Fruit fly (Drosophila melanogaster) whole organism, embryonic: ENCODE data around the gene ArfGAP3.

Source experiments
- BtbVII ChIP-seq: fragments of 200-800 bp; sonication (Bioruptor generic); optimal IDR thresholded peaks from 3 replicates; lab custom pipeline; 2017; ENCODE audit warnings: missing biosample characterization, mild to moderate bottlenecking, missing genetic modification characterization
- CG10654 ChIP-seq: fragments of 200-800 bp; sonication (Bioruptor generic); optimal IDR thresholded peaks from 2 replicates; lab custom pipeline; 2016; ENCODE audit warnings: missing biosample characterization, missing genetic modification characterization
- CG11560 ChIP-seq: fragments of 200-800 bp; sonication (Bioruptor generic); IDR thresholded peaks from 3 replicates; pipeline ENCODE4 v1.3.6; 2022; ENCODE audit warnings: missing biosample characterization, missing genetic modification characterization
- CG12155 ChIP-seq: fragments of 200-800 bp; sonication (Bioruptor generic); optimal IDR thresholded peaks from 3 replicates; lab custom pipeline; 2016; ENCODE audit warnings: missing biosample characterization, missing genetic modification characterization
- CG12659 ChIP-seq: fragments of 200-800 bp; sonication (Bioruptor generic); optimal IDR thresholded peaks from 3 replicates; lab custom pipeline; 2017; ENCODE audit warnings: mild to moderate bottlenecking, missing biosample characterization, missing genetic modification reagents, missing genetic modification characterization
- CG1602 ChIP-seq: fragments of 200-800 bp; sonication (Bioruptor generic); optimal IDR thresholded peaks from 3 replicates; lab custom pipeline; 2016; ENCODE audit warnings: missing biosample characterization, missing genetic modification characterization
- CG16813 ChIP-seq: fragments of 200-800 bp; sonication (Bioruptor generic); IDR thresholded peaks from 3 replicates; pipeline ENCODE4 v1.3.6; 2022; ENCODE audit warnings: missing biosample characterization, missing genetic modification characterization; ENCODE audit not compliant: partially characterized antibody
- CG17361 ChIP-seq: fragments of 200-800 bp; sonication (Bioruptor generic); IDR thresholded peaks from 3 replicates; pipeline ENCODE4 v1.3.6; 2022; ENCODE audit warnings: missing biosample characterization, missing genetic modification characterization
- CG17568 ChIP-seq: fragments of 200-800 bp; sonication (Bioruptor generic); optimal IDR thresholded peaks from 2 replicates; lab custom pipeline; 2018; ENCODE audit warnings: missing biosample characterization, mild to moderate bottlenecking, missing genetic modification characterization, moderate library complexity
- CG17912 ChIP-seq: fragments of 200-800 bp; sonication (Bioruptor generic); optimal IDR thresholded peaks from 2 replicates; lab custom pipeline; 2018; ENCODE audit warnings: missing biosample characterization, mild to moderate bottlenecking, missing genetic modification characterization
- CG2116 ChIP-seq: fragments of 200-800 bp; sonication (Bioruptor generic); optimal IDR thresholded peaks from 3 replicates; lab custom pipeline; 2018; ENCODE audit warnings: missing biosample characterization, mild to moderate bottlenecking, missing genetic modification characterization
- CG30020 ChIP-seq: fragments of 200-800 bp; optimal IDR thresholded peaks from 2 replicates; lab custom pipeline; 2019; ENCODE audit warnings: missing biosample characterization, mild to moderate bottlenecking, missing genetic modification characterization, moderate library complexity
- CG31388 ChIP-seq: fragments of 200-800 bp; sonication (Bioruptor generic); optimal IDR thresholded peaks from 2 replicates; lab custom pipeline; 2016; ENCODE audit warnings: missing biosample characterization, missing genetic modification characterization
- CG34422 ChIP-seq: fragments of 200-800 bp; sonication (Bioruptor generic); IDR thresholded peaks from 3 replicates; pipeline ENCODE4 v1.3.6; 2022; ENCODE audit warnings: missing biosample characterization, missing genetic modification characterization
- CG3847 ChIP-seq: fragments of 200-800 bp; sonication (Bioruptor generic); IDR thresholded peaks from 2 replicates; pipeline ENCODE4 v1.3.6; 2022; ENCODE audit warnings: missing biosample characterization, missing genetic modification characterization
- CG4730 ChIP-seq: fragments of 200-800 bp; sonication (Bioruptor generic); IDR thresholded peaks from 2 replicates; pipeline ENCODE4 v1.3.6; 2022; ENCODE audit warnings: missing biosample characterization, missing genetic modification characterization
- CG8359 ChIP-seq: fragments of 200-800 bp; sonication (Bioruptor generic); optimal IDR thresholded peaks from 2 replicates; lab custom pipeline; 2017; ENCODE audit warnings: missing biosample characterization, mild to moderate bottlenecking, missing genetic modification characterization, borderline replicate concordance
- CG8924 ChIP-seq: fragments of 200-800 bp; optimal IDR thresholded peaks from 3 replicates; lab custom pipeline; 2019; ENCODE audit warnings: missing biosample characterization, mild to moderate bottlenecking, missing genetic modification characterization, moderate library complexity
- CG8944 ChIP-seq: fragments of 200-800 bp; sonication (Bioruptor generic); optimal IDR thresholded peaks from 3 replicates; lab custom pipeline; 2016; ENCODE audit warnings: missing biosample characterization, missing genetic modification characterization
- Chrac-16 ChIP-seq: fragments of 200-800 bp; sonication (Bioruptor generic); optimal IDR thresholded peaks from 3 replicates; lab custom pipeline; 2016; ENCODE audit warnings: missing biosample characterization, missing genetic modification characterization
- Dad ChIP-seq: fragments of 200-800 bp; sonication (Bioruptor generic); optimal IDR thresholded peaks from 3 replicates; lab custom pipeline; 2016; ENCODE audit warnings: missing biosample characterization, missing genetic modification characterization
- Dll ChIP-seq: fragments of 200-800 bp; sonication (Bioruptor generic); IDR thresholded peaks from 4 replicates; pipeline ENCODE4 v1.3.6; 2022; ENCODE audit warnings: missing biosample characterization, missing genetic modification characterization; ENCODE audit not compliant: partially characterized antibody
- E2f1 ChIP-seq: fragments of 200-800 bp; sonication (Bioruptor generic); IDR thresholded peaks from 2 replicates; pipeline ENCODE4 v1.3.6; 2022; ENCODE audit warnings: missing biosample characterization, missing genetic modification characterization
- Elba2 ChIP-seq: fragments of 200-800 bp; sonication (Bioruptor generic); optimal IDR thresholded peaks from 3 replicates; lab custom pipeline; 2016; ENCODE audit warnings: missing biosample characterization, missing genetic modification characterization
- H2.0 ChIP-seq: fragments of 200-800 bp; sonication (Bioruptor generic); IDR thresholded peaks from 2 replicates; pipeline ENCODE4 v1.3.6; 2022; ENCODE audit warnings: missing biosample characterization, missing genetic modification characterization
- HLHmδ ChIP-seq: fragments of 200-800 bp; sonication (Bioruptor generic); optimal IDR thresholded peaks from 2 replicates; lab custom pipeline; 2018; ENCODE audit warnings: missing biosample characterization, mild to moderate bottlenecking, missing genetic modification characterization, moderate library complexity
- Lim3 ChIP-seq: fragments of 200-800 bp; sonication (Bioruptor generic); IDR thresholded peaks from 2 replicates; pipeline ENCODE4 v1.3.6; 2022; ENCODE audit warnings: missing biosample characterization, missing genetic modification characterization
- Opbp ChIP-seq: fragments of 200-800 bp; sonication (Bioruptor generic); IDR thresholded peaks from 3 replicates; pipeline ENCODE4 v1.3.6; 2022; ENCODE audit warnings: missing biosample characterization, missing genetic modification characterization; ENCODE audit not compliant: partially characterized antibody
- abd-A ChIP-seq: fragments of 200-800 bp; sonication (Bioruptor generic); optimal IDR thresholded peaks from 3 replicates; lab custom pipeline; 2019; ENCODE audit warnings: missing biosample characterization, mild to moderate bottlenecking, missing genetic modification characterization, moderate library complexity
- amos ChIP-seq: fragments of 200-800 bp; sonication (Bioruptor generic); IDR thresholded peaks from 2 replicates; pipeline ENCODE4 v1.3.6; 2022; ENCODE audit warnings: missing biosample characterization, missing genetic modification characterization; ENCODE audit not compliant: partially characterized antibody
- ash1 ChIP-seq: fragments of 200-800 bp; sonication (Bioruptor generic); optimal IDR thresholded peaks from 2 replicates; lab custom pipeline; 2018; ENCODE audit warnings: missing biosample characterization, mild to moderate bottlenecking, missing genetic modification characterization
- bcd ChIP-seq: fragments of 200-800 bp; sonication (Bioruptor generic); optimal IDR thresholded peaks from 2 replicates; lab custom pipeline; 2017; ENCODE audit warnings: missing biosample characterization, mild to moderate bottlenecking, missing genetic modification characterization
- cwo ChIP-seq: fragments of 200-800 bp; sonication (Bioruptor generic); optimal IDR thresholded peaks from 3 replicates; lab custom pipeline; 2017; ENCODE audit warnings: missing biosample characterization, missing genetic modification characterization, mild to moderate bottlenecking, moderate library complexity, missing genetic modification reagents
- dan ChIP-seq: fragments of 200-800 bp; sonication (Bioruptor generic); IDR thresholded peaks from 2 replicates; pipeline ENCODE4 v1.3.6; 2022; ENCODE audit warnings: missing biosample characterization, missing genetic modification characterization
- dati ChIP-seq: fragments of 200-800 bp; sonication (Bioruptor generic); IDR thresholded peaks from 2 replicates; pipeline ENCODE4 v1.3.6; 2022; ENCODE audit warnings: missing biosample characterization, missing genetic modification characterization
- dimm ChIP-seq: fragments of 200-800 bp; sonication (Bioruptor generic); IDR thresholded peaks from 2 replicates; pipeline ENCODE4 v1.3.6; 2022; ENCODE audit warnings: missing biosample characterization, missing genetic modification characterization
- dysf ChIP-seq: fragments of 200-800 bp; sonication (Bioruptor generic); IDR thresholded peaks from 3 replicates; pipeline ENCODE4 v1.3.6; 2022; ENCODE audit warnings: missing biosample characterization, missing genetic modification characterization
- en ChIP-seq: fragments of 200-800 bp; sonication (Bioruptor generic); optimal IDR thresholded peaks from 2 replicates; lab custom pipeline; 2016; ENCODE audit warnings: missing biosample characterization, missing genetic modification characterization
- eve ChIP-seq, 2 experiments: fragments of >200 bp; optimal IDR thresholded peaks; 2 replicates each; lab custom pipeline; 2017; ENCODE audit warnings: missing biosample characterization in 2 of 2, missing genetic modification characterization in 2 of 2
- jigr1 ChIP-seq: fragments of 200-800 bp; sonication (Bioruptor generic); IDR thresholded peaks from 3 replicates; pipeline ENCODE4 v1.3.6; 2022; ENCODE audit warnings: missing biosample characterization, missing genetic modification characterization
- knrl ChIP-seq: fragments of 200-800 bp; sonication (Bioruptor generic); IDR thresholded peaks from 3 replicates; pipeline ENCODE4 v1.3.6; 2022; ENCODE audit warnings: missing biosample characterization, missing genetic modification characterization; ENCODE audit not compliant: partially characterized antibody
- mld ChIP-seq: fragments of 200-800 bp; sonication (Bioruptor generic); IDR thresholded peaks from 3 replicates; pipeline ENCODE4 v1.3.6; 2022; ENCODE audit warnings: missing biosample characterization, missing genetic modification characterization; ENCODE audit not compliant: partially characterized antibody
- psq ChIP-seq: fragments of 200-800 bp; sonication (Bioruptor generic); optimal IDR thresholded peaks from 2 replicates; lab custom pipeline; 2017; ENCODE audit warnings: missing biosample characterization, missing genetic modification characterization
- tgo ChIP-seq: fragments of 200-800 bp; sonication (Bioruptor generic); IDR thresholded peaks from 3 replicates; pipeline ENCODE4 v1.3.6; 2022; ENCODE audit warnings: missing biosample characterization, missing genetic modification characterization
- trem ChIP-seq: fragments of 200-800 bp; optimal IDR thresholded peaks from 3 replicates; lab custom pipeline; 2019; ENCODE audit warnings: missing biosample characterization, mild to moderate bottlenecking, missing genetic modification characterization, moderate library complexity
- tx ChIP-seq: fragments of 200-800 bp; sonication (Bioruptor generic); optimal IDR thresholded peaks from 2 replicates; lab custom pipeline; 2016; ENCODE audit warnings: missing biosample characterization, missing genetic modification characterization
- unc-4 ChIP-seq: fragments of 200-800 bp; sonication (Bioruptor generic); IDR thresholded peaks from 2 replicates; pipeline ENCODE4 v1.3.6; 2022; ENCODE audit warnings: missing biosample characterization, missing genetic modification characterization; ENCODE audit not compliant: partially characterized antibody
- wor ChIP-seq: fragments of 200-800 bp; sonication (Bioruptor generic); IDR thresholded peaks from 2 replicates; pipeline ENCODE4 v1.3.6; 2022; ENCODE audit warnings: missing biosample characterization, missing genetic modification characterization
- yki ChIP-seq: fragments of >200 bp; optimal IDR thresholded peaks from 3 replicates; lab custom pipeline; 2018

The ArfGAP3 gene

dm6 chr3L:22741389-22742120 lies 24.2 kb upstream of the ArfGAP3 start, which contains the start of gene CG7369 (continued):
- TF ChIP-seq dan (GFP tag; lab: Robert Waterston, UW) (no peak), ash1 (GFP tag; lab: Kevin White, UChicago) (no peak), CG2116 (GFP tag; lab: Kevin White, UChicago) (peak; percentile 93), amos (GFP tag; lab: Robert Waterston, UW) (peak; percentile 63), CG12155 (peak; percentile 90), CG17568 (GFP tag; lab: Kevin White, UChicago) (no peak), CG17361 (GFP tag; lab: Robert Waterston, UW) (peak; percentile 93), H2.0 (peak; percentile 49), Lim3 (GFP tag; lab: Robert Waterston, UW) (no peak), CG34422 (GFP tag; lab: Robert Waterston, UW) (peak; percentile 72), CG10654 (GFP tag; lab: Kevin White, UChicago) (peak; percentile 78), CG4730 (peak; percentile 68), CG8944 (GFP tag; lab: Kevin White, UChicago) (peak; percentile 62), tx (GFP tag; lab: Kevin White, UChicago) (peak; percentile 69), CG17912 (no peak), abd-A (tag; lab: Kevin White, UChicago) (no peak), cwo (GFP tag; lab: Kevin White, UChicago) (peak; percentile 76), dysf (GFP tag; lab: Robert Waterston, UW) (peak; percentile 84), tgo (GFP tag; lab: Robert Waterston, UW) (peak; percentile 71), dati (no peak), CG16813 (GFP tag; lab: Robert Waterston, UW) (peak; percentile 76), Dll (peak; percentile 91), HLHmδ (peak; percentile 41), CG30020 (tag; lab: Kevin White, UChicago) (peak; percentile 86), Dad (GFP tag; lab: Kevin White, UChicago) (peak; percentile 80), en (no peak), CG8924 (tag; lab: Kevin White, UChicago) (peak; percentile 86), jigr1 (peak; percentile 68; the same call in 1 of the 3 replicates), Elba2 (GFP tag; lab: Kevin White, UChicago) (peak; percentile 70), yki (lab: Kevin White, UChicago) (no peak), eve (GFP tag; optimal IDR thresholded peaks at IDR 0.05; lab: Kevin White, UChicago) (no peak), E2f1 (GFP tag; lab: Robert Waterston, UW) (peak; percentile 71), bcd (GFP tag; lab: Kevin White, UChicago) (peak; percentile 87), CG12659 (GFP tag; lab: Kevin White, UChicago) (peak; percentile 95), mld (GFP tag; lab: Robert Waterston, UW) (peak; percentile 51; the same call in 1 of the 3 replicates), knrl (GFP tag; lab: Robert Waterston, UW) (peak; percentile 86), Chrac-16 (GFP tag; lab: Kevin White, UChicago) (peak; percentile 89), unc-4 (peak; percentile 83), dimm (GFP tag; lab: Robert Waterston, UW) (peak; percentile 1; the same call in 1 of the 2 replicates), wor (GFP tag; lab: Robert Waterston, UW) (peak; percentile 63), CG3847 (peak; percentile 91), Opbp (GFP tag; lab: Robert Waterston, UW) (peak; percentile 53; the same call in 2 of the 3 replicates), trem (tag; lab: Kevin White, UChicago) (peak; percentile 60), CG11560 (no peak; the same call in 1 of the 3 replicates), BtbVII (peak; percentile 81), CG8359 (GFP tag; lab: Kevin White, UChicago) (peak; percentile 19), CG1602 (GFP tag; lab: Kevin White, UChicago) (peak; percentile 87), psq (peak; percentile 56), CG31388 (GFP tag; lab: Kevin White, UChicago) (peak; percentile 59)
